Worm (Caenorhabditis elegans) whole organism, L4/young adult: ENCODE results near the gene gst-19.
"Not testable (repeated sequence)": the region's sequence is repeated elsewhere in the genome, so short reads cannot be mapped to it uniquely, and the experiment has no call there.

ENCODE experiments used
- W03F9.2 ChIP-seq: fragments of 150-350 bp; optimal IDR thresholded peaks from 2 replicates; lab custom pipeline; 2014; ENCODE audit warnings: missing biosample characterization, missing genetic modification characterization
- dao-5 ChIP-seq: sonication (generic microtip); optimal IDR thresholded peaks from 2 replicates; lab custom pipeline; 2016; ENCODE audit warnings: missing genotype, missing genetic modification characterization, moderate library complexity, missing compliant biosample characterization
- him-1 ChIP-seq: sonication (generic microtip); optimal IDR thresholded peaks from 2 replicates; lab custom pipeline; 2016; ENCODE audit warnings: missing genotype, missing genetic modification reagents, missing genetic modification characterization, missing compliant biosample characterization

DNA sequence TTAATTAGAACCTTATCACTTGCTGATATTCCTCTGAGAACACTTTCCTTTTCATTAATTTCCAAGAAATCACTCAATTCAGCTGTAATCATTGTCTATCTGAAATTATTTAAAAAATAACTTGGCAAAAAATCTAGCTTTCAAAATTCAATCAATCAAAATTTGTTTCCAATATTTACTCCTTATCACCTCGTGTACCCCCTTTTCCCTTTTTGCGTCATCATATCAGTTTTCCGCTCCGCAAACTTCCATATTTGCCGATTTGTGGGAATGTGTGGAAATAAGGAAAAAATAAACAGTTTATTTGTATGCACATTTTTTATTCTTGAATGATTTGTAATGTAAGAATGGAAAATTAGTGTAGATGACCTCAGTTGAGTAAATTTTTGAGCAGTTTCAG is 35.0 kb upstream of the gst-19 start, which contains the start of gene C31C9.6:
- TF ChIP-seq him-1 (tag; lab: Kevin White, UChicago); dao-5 (tag; lab: Kevin White, UChicago); W03F9.2: not testable (repeated sequence)
